Worm (Caenorhabditis elegans) whole organism, L4 larva: ENCODE measurements around the gene Y41C4A.9.
A peak's percentile ranks its signal among the peaks of the same experiment; 100 is the strongest.

Experiments used
- F26F4.8 ChIP-seq: fragments of 200-800 bp; sonication (Bioruptor generic); conservative IDR thresholded peaks from 2 replicates; pipeline ENCODE4 v1.3.6; 2022; ENCODE audit warnings: missing genetic modification characterization, missing compliant biosample characterization
- T20F7.1 ChIP-seq: fragments of 200-800 bp; sonication (Bioruptor generic); optimal IDR thresholded peaks from 2 replicates; lab custom pipeline; 2018; ENCODE audit warnings: mild to moderate bottlenecking, missing genetic modification characterization, missing compliant biosample characterization
- T26A8.4 ChIP-seq: fragments of 200-800 bp; sonication (Bioruptor generic); IDR thresholded peaks from 2 replicates; pipeline ENCODE4 v1.3.6; 2022; ENCODE audit warnings: missing genetic modification characterization, missing compliant biosample characterization
- Y48G9A.11 ChIP-seq: fragments of 200-800 bp; sonication (Bioruptor generic); IDR thresholded peaks from 2 replicates; pipeline ENCODE4 v1.3.6; 2022; ENCODE audit warnings: missing genetic modification reagents, missing genetic modification characterization, missing compliant biosample characterization
- Y5F2A.4 ChIP-seq: fragments of 200-800 bp; sonication (Bioruptor generic); optimal IDR thresholded peaks from 2 replicates; lab custom pipeline; 2018; ENCODE audit warnings: mild to moderate bottlenecking, missing genetic modification characterization, missing compliant biosample characterization
- ZK337.2 ChIP-seq: fragments of 200-800 bp; sonication (Bioruptor generic); IDR thresholded peaks from 2 replicates; pipeline ENCODE4 v1.3.6; 2022; ENCODE audit warnings: missing genetic modification reagents, missing genetic modification characterization, missing compliant biosample characterization
- aha-1 ChIP-seq: fragments of 150-350 bp; peaks from one replicate; lab custom pipeline; 2014; ENCODE audit warnings: missing biosample characterization, missing genetic modification characterization
- attf-4 ChIP-seq: sonication (generic microtip); optimal IDR thresholded peaks from 3 replicates; lab custom pipeline; 2017; ENCODE audit warnings: missing biosample characterization, missing genetic modification characterization
- ceh-20 ChIP-seq: fragments of 200-800 bp; sonication (Bioruptor generic); IDR thresholded peaks from 2 replicates; pipeline ENCODE4 v1.3.6; 2022; ENCODE audit warnings: missing genetic modification reagents, missing genetic modification characterization, missing compliant biosample characterization
- ceh-28 ChIP-seq: fragments of 150-350 bp; optimal IDR thresholded peaks from 2 replicates; lab custom pipeline; 2014; ENCODE audit warnings: missing biosample characterization, missing genetic modification reagents, missing genetic modification characterization
- ceh-44 ChIP-seq: fragments of 200-800 bp; sonication (Bioruptor generic); IDR thresholded peaks from 2 replicates; pipeline ENCODE4 v1.3.6; 2022; ENCODE audit warnings: missing genetic modification reagents, missing genetic modification characterization, missing compliant biosample characterization
- ceh-82 ChIP-seq: sonication (generic microtip); optimal IDR thresholded peaks from 2 replicates; lab custom pipeline; 2017; ENCODE audit warnings: missing biosample characterization, missing genetic modification characterization
- daf-16 ChIP-seq, 3 experiments: sonication (generic microtip); optimal IDR thresholded peaks; 2 replicates each; lab custom pipeline; 2016 to 2017; ENCODE audit warnings: missing genetic modification characterization in 3 of 3, missing genetic modification reagents in 3 of 3, mild to moderate bottlenecking in 2 of 3, missing compliant biosample characterization in 2 of 3, missing biosample characterization in 1 of 3, moderate library complexity in 1 of 3
- dmd-6 ChIP-seq: fragments of 200-800 bp; sonication (Bioruptor generic); IDR thresholded peaks from 2 replicates; pipeline ENCODE4 v1.3.6; 2022; ENCODE audit warnings: missing genetic modification reagents, missing genetic modification characterization, missing compliant biosample characterization
- dpl-1 ChIP-seq: fragments of 150-350 bp; optimal IDR thresholded peaks from 2 replicates; lab custom pipeline; 2014; ENCODE audit warnings: missing biosample characterization, missing genetic modification reagents, missing genetic modification characterization
- dve-1 ChIP-seq: sonication (generic microtip); optimal IDR thresholded peaks from 2 replicates; lab custom pipeline; 2017; ENCODE audit warnings: antibody characterized with exemption, mild to moderate bottlenecking, missing genetic modification characterization, missing compliant biosample characterization; ENCODE audit not compliant: insufficient read depth
- egl-27 ChIP-seq: sonication (generic microtip); optimal IDR thresholded peaks from 3 replicates; lab custom pipeline; 2017; ENCODE audit warnings: missing biosample characterization, missing genetic modification reagents, missing genetic modification characterization
- fos-1 ChIP-seq: fragments of 150-350 bp; optimal IDR thresholded peaks from 2 replicates; lab custom pipeline; 2014; ENCODE audit warnings: missing biosample characterization, missing genetic modification characterization
- gei-8 ChIP-seq: fragments of 200-800 bp; sonication (Bioruptor generic); optimal IDR thresholded peaks from 2 replicates; lab custom pipeline; 2018; ENCODE audit warnings: mild to moderate bottlenecking, missing genetic modification characterization, missing compliant biosample characterization
- hlh-11 ChIP-seq: fragments of 200-800 bp; sonication (Bioruptor generic); optimal IDR thresholded peaks from 2 replicates; lab custom pipeline; 2018; ENCODE audit warnings: mild to moderate bottlenecking, missing genetic modification characterization, missing compliant biosample characterization
- hlh-30 ChIP-seq: sonication (generic microtip); optimal IDR thresholded peaks from 2 replicates; lab custom pipeline; 2017; ENCODE audit warnings: antibody characterized with exemption, mild to moderate bottlenecking, missing genetic modification characterization, missing compliant biosample characterization; ENCODE audit not compliant: insufficient read depth
- hmg-1.1 ChIP-seq: fragments of 200-800 bp; sonication (Bioruptor generic); IDR thresholded peaks from 2 replicates; pipeline ENCODE4 v1.3.6; 2022; ENCODE audit warnings: missing genetic modification reagents, missing genetic modification characterization, missing compliant biosample characterization
- jun-1 ChIP-seq: fragments of 150-350 bp; optimal IDR thresholded peaks from 2 replicates; lab custom pipeline; 2014; ENCODE audit warnings: missing biosample characterization, missing genetic modification reagents, missing genetic modification characterization
- lim-7 ChIP-seq: fragments of 200-800 bp; sonication (Bioruptor generic); IDR thresholded peaks from 2 replicates; pipeline ENCODE4 v1.3.6; 2022; ENCODE audit warnings: missing genetic modification characterization, missing compliant biosample characterization
- lin-1 ChIP-seq: fragments of 200-800 bp; sonication (Bioruptor generic); IDR thresholded peaks from 2 replicates; pipeline ENCODE4 v1.3.6; 2022; ENCODE audit warnings: missing genetic modification reagents, missing genetic modification characterization, missing compliant biosample characterization
- lin-39 ChIP-seq: fragments of 150-350 bp; optimal IDR thresholded peaks from 2 replicates; lab custom pipeline; 2014; ENCODE audit warnings: missing biosample characterization, missing genetic modification reagents, missing genetic modification characterization
- lir-3 ChIP-seq: sonication (generic microtip); optimal IDR thresholded peaks from 2 replicates; lab custom pipeline; 2016; ENCODE audit warnings: mild to moderate bottlenecking, missing genetic modification characterization, missing compliant biosample characterization
- mdl-1 ChIP-seq, 2 experiments: fragments of 150-350 bp in 1 of 2; sonication (generic microtip) in 1 of 2; optimal IDR thresholded peaks; 2 replicates each; lab custom pipeline; 2014 to 2017; ENCODE audit warnings: missing biosample characterization in 2 of 2, missing genetic modification characterization in 2 of 2
- mes-2 ChIP-seq: sonication (generic microtip); optimal IDR thresholded peaks from 2 replicates; lab custom pipeline; 2016; ENCODE audit warnings: missing genotype, mild to moderate bottlenecking, missing genetic modification characterization, missing compliant biosample characterization; ENCODE audit not compliant: poor library complexity, severe bottlenecking
- mxl-2 ChIP-seq: fragments of 200-800 bp; sonication (Bioruptor generic); conservative IDR thresholded peaks from 2 replicates; pipeline ENCODE4 v1.3.6; 2022; ENCODE audit warnings: missing genetic modification reagents, missing genetic modification characterization, missing compliant biosample characterization
- mxl-3 ChIP-seq: fragments of 200-800 bp; sonication (Bioruptor generic); optimal IDR thresholded peaks from 2 replicates; lab custom pipeline; 2018; ENCODE audit warnings: mild to moderate bottlenecking, missing genetic modification characterization, missing compliant biosample characterization
- nhr-10 ChIP-seq: fragments of 150-350 bp; optimal IDR thresholded peaks from 2 replicates; lab custom pipeline; 2014; ENCODE audit warnings: missing biosample characterization, missing genetic modification characterization
- nhr-102 ChIP-seq: sonication (generic microtip); optimal IDR thresholded peaks from 2 replicates; lab custom pipeline; 2016; ENCODE audit warnings: mild to moderate bottlenecking, missing genetic modification characterization, moderate library complexity, missing compliant biosample characterization
- nhr-11 ChIP-seq: fragments of 150-350 bp; optimal IDR thresholded peaks from 2 replicates; lab custom pipeline; 2014; ENCODE audit warnings: missing biosample characterization, missing genetic modification characterization
- nhr-28 ChIP-seq: fragments of 150-350 bp; optimal IDR thresholded peaks from 2 replicates; lab custom pipeline; 2014; ENCODE audit warnings: missing biosample characterization, missing genetic modification characterization
- nhr-6 ChIP-seq: fragments of 150-350 bp; optimal IDR thresholded peaks from 2 replicates; lab custom pipeline; 2014; ENCODE audit warnings: missing biosample characterization, missing genetic modification characterization
- pqm-1 ChIP-seq: sonication (generic microtip); optimal IDR thresholded peaks from 2 replicates; lab custom pipeline; 2017; ENCODE audit warnings: missing biosample characterization, missing genetic modification characterization
- rbr-2 ChIP-seq: sonication (generic microtip); optimal IDR thresholded peaks from 2 replicates; lab custom pipeline; 2016; ENCODE audit warnings: missing genotype, missing genetic modification characterization, missing compliant biosample characterization
- sdz-12 ChIP-seq: fragments of 200-800 bp; sonication (Bioruptor generic); optimal IDR thresholded peaks from 2 replicates; lab custom pipeline; 2018; ENCODE audit warnings: mild to moderate bottlenecking, missing genetic modification characterization, missing compliant biosample characterization
- set-16 ChIP-seq: fragments of 200-800 bp; sonication (Bioruptor generic); IDR thresholded peaks from 2 replicates; pipeline ENCODE4 v1.3.6; 2022; ENCODE audit warnings: missing genetic modification reagents, missing genetic modification characterization, missing compliant biosample characterization
- spr-1 ChIP-seq: sonication (generic microtip); optimal IDR thresholded peaks from 2 replicates; lab custom pipeline; 2016; ENCODE audit warnings: mild to moderate bottlenecking, missing genetic modification characterization, missing compliant biosample characterization
- spr-3 ChIP-seq: fragments of 200-800 bp; sonication (Bioruptor generic); optimal IDR thresholded peaks from 2 replicates; lab custom pipeline; 2018; ENCODE audit warnings: mild to moderate bottlenecking, missing genetic modification characterization, missing compliant biosample characterization
- vab-7 ChIP-seq: fragments of 200-800 bp; sonication (Bioruptor generic); IDR thresholded peaks from 2 replicates; pipeline ENCODE4 v1.3.6; 2022; ENCODE audit warnings: missing genetic modification reagents, missing genetic modification characterization, missing compliant biosample characterization
- zfp-2 ChIP-seq: sonication (generic microtip); optimal IDR thresholded peaks from 2 replicates; lab custom pipeline; 2016; ENCODE audit warnings: mild to moderate bottlenecking, missing genetic modification characterization, missing compliant biosample characterization
- zip-11 ChIP-seq: fragments of 200-800 bp; sonication (Bioruptor generic); IDR thresholded peaks from 2 replicates; pipeline ENCODE4 v1.3.6; 2022; ENCODE audit warnings: missing genetic modification characterization, missing compliant biosample characterization
- ztf-7 ChIP-seq: fragments of 150-350 bp; optimal IDR thresholded peaks from 2 replicates; lab custom pipeline; 2014; ENCODE audit warnings: missing biosample characterization, missing genetic modification characterization

Y41C4A.9 gene

ce11 chrIII:11692380-11692779 lies 26.1 kb downstream of the Y41C4A.9 start (continued):
- TF ChIP-seq lim-7 (peak; percentile 57; the same call in 1 of the 2 replicates), vab-7 (GFP tag; lab: Robert Waterston, UW) (no peak), T26A8.4 (GFP tag; lab: Robert Waterston, UW) (no peak), lir-3 (tag; lab: Kevin White, UChicago) (no peak), zip-11 (GFP tag; lab: Robert Waterston, UW) (no peak), sdz-12 (GFP tag; lab: Kevin White, UChicago) (peak; percentile 58), nhr-28 (no peak), fos-1 (tag; lab: Kevin White, UChicago) (no peak), hlh-30 (tag; lab: Kevin White, UChicago) (no peak), Y5F2A.4 (GFP tag; lab: Kevin White, UChicago) (no peak), spr-3 (GFP tag; lab: Kevin White, UChicago) (no peak), gei-8 (GFP tag; lab: Kevin White, UChicago) (peak; percentile 10), rbr-2 (tag; lab: Kevin White, UChicago) (no peak), ceh-20 (GFP tag; lab: Robert Waterston, UW) (no peak), nhr-102 (tag; lab: Kevin White, UChicago) (no peak), lin-39 (tag; lab: Kevin White, UChicago) (no peak), daf-16 (GFP tag; optimal IDR thresholded peaks at IDR 0.05; lab: Kevin White, UChicago) (no peak), daf-16 (tag; optimal IDR thresholded peaks at IDR 0.05; lab: Kevin White, UChicago) (no peak), Y48G9A.11 (GFP tag; lab: Robert Waterston, UW) (0 out of 2 replicates have a peak, but pooled peaks have one; percentile 23), egl-27 (tag; lab: Kevin White, UChicago) (no peak), nhr-11 (no peak)

DNA sequence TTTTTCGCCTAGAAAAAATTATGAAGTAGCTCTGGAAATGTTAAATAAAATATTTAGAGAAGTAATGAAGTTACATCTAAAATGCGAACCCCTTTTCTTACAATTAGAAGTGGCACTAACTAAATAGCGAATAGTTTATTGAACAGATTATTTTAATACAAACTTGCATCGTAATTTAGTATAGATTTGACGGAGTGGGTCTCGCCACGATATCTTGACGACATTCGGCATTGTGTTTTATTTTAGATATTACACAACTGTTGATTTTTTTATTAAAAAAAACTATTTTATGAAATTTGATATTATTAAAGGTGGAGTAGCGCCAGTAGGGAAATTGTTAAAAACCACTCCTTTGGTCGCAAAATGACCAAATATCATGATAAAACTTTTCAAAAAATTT lies 28.6 kb downstream of the Y41C4A.9 start:
- TF ChIP-seq ceh-28 (tag; lab: Kevin White, UChicago) (no peak), aha-1 (peak; percentile 90)

ce11 chrIII:11689303-11689702 lies 29.1 kb downstream of the Y41C4A.9 start:
- TF ChIP-seq mes-2 (tag; lab: Kevin White, UChicago) (peak; percentile 68), zfp-2 (tag; lab: Kevin White, UChicago) (no peak), ceh-82 (tag; lab: Kevin White, UChicago) (no peak), mdl-1 (tag; optimal IDR thresholded peaks at IDR 0.05; lab: Kevin White, UChicago) (peak in 1 of 2 experiments; percentile 58), lin-1 (peak; percentile 70; the same call in 1 of the 2 replicates), lin-39 (tag; lab: Kevin White, UChicago) (no peak), ZK337.2 (GFP tag; lab: Robert Waterston, UW) (no peak), spr-3 (GFP tag; lab: Kevin White, UChicago) (no peak), set-16 (GFP tag; lab: Robert Waterston, UW) (no peak), attf-4 (no peak), spr-1 (tag; lab: Kevin White, UChicago) (no peak), T26A8.4 (GFP tag; lab: Robert Waterston, UW) (0 out of 2 replicates have a peak, but pooled peaks have one; percentile 35), dmd-6 (GFP tag; lab: Robert Waterston, UW) (peak; percentile 88), vab-7 (GFP tag; lab: Robert Waterston, UW) (no peak), nhr-102 (tag; lab: Kevin White, UChicago) (peak; percentile 39), ceh-28 (tag; lab: Kevin White, UChicago) (no peak), mxl-2 (GFP tag; lab: Robert Waterston, UW) (no peak), nhr-6 (tag; lab: Kevin White, UChicago) (peak; percentile 45), ztf-7 (peak; percentile 56), hlh-11 (tag; lab: Kevin White, UChicago) (peak; percentile 94), ceh-44 (GFP tag; lab: Robert Waterston, UW) (no peak), gei-8 (GFP tag; lab: Kevin White, UChicago) (no peak), dpl-1 (GFP tag; lab: Kevin White, UChicago) (peak; percentile 42), mxl-3 (GFP tag; lab: Kevin White, UChicago) (peak; percentile 69), nhr-28 (peak; percentile 99), nhr-10 (tag; lab: Kevin White, UChicago) (peak; percentile 81), dve-1 (peak; percentile 96), T20F7.1 (GFP tag; lab: Kevin White, UChicago) (no peak), Y48G9A.11 (GFP tag; lab: Robert Waterston, UW) (no peak), F26F4.8 (no peak), hmg-1.1 (peak; percentile 48; the same call in 1 of the 2 replicates), jun-1 (tag; lab: Kevin White, UChicago) (peak; percentile 37), daf-16 (GFP tag; optimal IDR thresholded peaks at IDR 0.05; lab: Kevin White, UChicago) (no peak), daf-16 (tag; optimal IDR thresholded peaks at IDR 0.05; lab: Kevin White, UChicago) (peak; percentile 93), pqm-1 (peak; percentile 86)
